Worm (Caenorhabditis elegans) whole organism, late embryonic: ENCODE results near the gene F14D7.3.

Experiments
- nhr-11 ChIP-seq: fragments of 150-350 bp; optimal IDR thresholded peaks from 2 replicates; lab custom pipeline; 2014; ENCODE audit warnings: missing biosample characterization, missing genetic modification characterization
- pqm-1 ChIP-seq: sonication (generic microtip); optimal IDR thresholded peaks from 2 replicates; lab custom pipeline; 2016; ENCODE audit warnings: missing genetic modification characterization, missing compliant biosample characterization
- ttx-3 ChIP-seq: sonication (generic microtip); optimal IDR thresholded peaks from 2 replicates; lab custom pipeline; 2016; ENCODE audit warnings: missing genetic modification reagents, missing genetic modification characterization, missing compliant biosample characterization

- TF ChIP-seq nhr-11 (tag; lab: Kevin White, UChicago) = no peak
- no peak for TF ChIP-seq pqm-1 (tag; lab: Kevin White, UChicago)
- TF ChIP-seq ttx-3 (tag; lab: Kevin White, UChicago) = no peak
Measured at ce11 chrV:14320730-14321319, 24.2 kb downstream of the F14D7.3 start.
